Fruit fly (Drosophila melanogaster) whole organism, embryonic: ENCODE data around the gene CG4210.

Source experiments
- Adf1 ChIP-seq: fragments of 200-800 bp; sonication (Bioruptor generic); IDR thresholded peaks from 2 replicates; pipeline ENCODE4 v1.3.6; 2022; ENCODE audit warnings: missing biosample characterization, missing genetic modification characterization
- CG2889 ChIP-seq: fragments of 200-800 bp; sonication (Bioruptor generic); IDR thresholded peaks from 3 replicates; pipeline ENCODE4 v1.3.6; 2022; ENCODE audit warnings: missing biosample characterization, missing genetic modification characterization
- Dip2 ChIP-seq: fragments of 200-800 bp; sonication (Bioruptor generic); IDR thresholded peaks from 2 replicates; pipeline ENCODE4 v1.3.6; 2022; ENCODE audit warnings: missing biosample characterization, missing genetic modification characterization
- Mrtf ChIP-seq: fragments of 200-800 bp; sonication (Bioruptor generic); IDR thresholded peaks from 3 replicates; pipeline ENCODE4 v1.3.6; 2022; ENCODE audit warnings: missing biosample characterization, missing genetic modification characterization
- dimm ChIP-seq: fragments of 200-800 bp; sonication (Bioruptor generic); IDR thresholded peaks from 2 replicates; pipeline ENCODE4 v1.3.6; 2022; ENCODE audit warnings: missing biosample characterization, missing genetic modification characterization
- gsb ChIP-seq: fragments of 200-800 bp; sonication (Bioruptor generic); IDR thresholded peaks from 2 replicates; pipeline ENCODE4 v1.3.6; 2022; ENCODE audit warnings: missing biosample characterization, missing genetic modification characterization
- zen2 ChIP-seq: fragments of 200-800 bp; sonication (Bioruptor generic); IDR thresholded peaks from 3 replicates; pipeline ENCODE4 v1.3.6; 2022; ENCODE audit warnings: missing biosample characterization, missing genetic modification characterization; ENCODE audit not compliant: partially characterized antibody

DNA sequence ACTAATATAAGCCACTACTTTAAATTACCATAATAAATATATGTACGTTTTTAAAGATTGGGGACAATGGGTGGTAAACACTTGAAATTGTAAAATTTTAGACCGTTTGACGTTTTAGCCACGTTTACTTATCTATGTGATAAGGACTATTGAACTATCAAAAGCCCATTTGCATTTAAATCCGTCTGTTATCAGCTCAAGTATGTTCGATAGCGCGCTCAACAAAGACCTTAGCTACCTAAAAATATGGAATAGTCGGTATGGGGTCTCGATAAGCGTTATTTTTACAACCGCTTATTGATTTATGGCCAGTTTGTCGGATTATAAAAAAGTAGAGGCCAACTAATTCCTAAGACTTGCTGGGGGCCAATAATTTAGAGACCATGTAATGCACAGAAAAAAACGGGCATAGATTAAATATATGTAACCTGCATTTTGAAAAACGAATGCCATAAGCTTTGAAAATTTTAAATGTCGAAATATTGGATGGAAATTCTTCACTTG lies 17.9 kb downstream of the CG4210 start:
- TF ChIP-seq zen2 (GFP tag; lab: Robert Waterston, UW) (no peak), Adf1 (no peak), gsb (GFP tag; lab: Robert Waterston, UW) (no peak), CG2889 (GFP tag; lab: Robert Waterston, UW) (no peak), dimm (no peak), Dip2 (GFP tag; lab: Robert Waterston, UW) (no peak), Mrtf (GFP tag; lab: Robert Waterston, UW) (no peak)
